Fruit fly (Drosophila melanogaster) whole organism, embryonic: Measurements from ENCODE around the gene CG32161.

ENCODE experiments used
- Atf3 ChIP-seq: fragments of 200-800 bp; sonication (Bioruptor generic); optimal IDR thresholded peaks from 3 replicates; lab custom pipeline; 2016; ENCODE audit warnings: missing biosample characterization, missing genetic modification characterization
- Bteb2 ChIP-seq: fragments of 200-800 bp; sonication (Bioruptor generic); optimal IDR thresholded peaks from 2 replicates; lab custom pipeline; 2016; ENCODE audit warnings: missing biosample characterization, missing genetic modification characterization
- CG1024 ChIP-seq: fragments of 200-800 bp; sonication (Bioruptor generic); IDR thresholded peaks from 2 replicates; pipeline ENCODE4 v1.3.6; 2022; ENCODE audit warnings: missing biosample characterization, missing genetic modification characterization
- CG12155 ChIP-seq: fragments of 200-800 bp; sonication (Bioruptor generic); optimal IDR thresholded peaks from 3 replicates; lab custom pipeline; 2016; ENCODE audit warnings: missing biosample characterization, missing genetic modification characterization
- CG13123 ChIP-seq: fragments of 200-800 bp; sonication (Bioruptor generic); optimal IDR thresholded peaks from 2 replicates; lab custom pipeline; 2016; ENCODE audit warnings: missing biosample characterization, missing genetic modification characterization
- CG14441 ChIP-seq: fragments of 200-800 bp; sonication (Bioruptor generic); IDR thresholded peaks from 2 replicates; pipeline ENCODE4 v1.3.6; 2022; ENCODE audit warnings: missing biosample characterization, missing genetic modification characterization
- CG15514 ChIP-seq: fragments of 200-800 bp; sonication (Bioruptor generic); optimal IDR thresholded peaks from 3 replicates; lab custom pipeline; 2017; ENCODE audit warnings: missing biosample characterization, missing genetic modification characterization, mild to moderate bottlenecking, moderate library complexity, missing genetic modification reagents
- CG16779 ChIP-seq: fragments of 200-800 bp; sonication (Bioruptor generic); IDR thresholded peaks from 2 replicates; pipeline ENCODE4 v1.3.6; 2022; ENCODE audit warnings: missing biosample characterization, missing genetic modification characterization
- CG30020 ChIP-seq: fragments of 200-800 bp; optimal IDR thresholded peaks from 2 replicates; lab custom pipeline; 2019; ENCODE audit warnings: missing biosample characterization, mild to moderate bottlenecking, missing genetic modification characterization, moderate library complexity
- CG30431 ChIP-seq: fragments of 200-800 bp; sonication (Bioruptor generic); optimal IDR thresholded peaks from 2 replicates; lab custom pipeline; 2017; ENCODE audit warnings: missing biosample characterization, missing genetic modification characterization
- CG31365 ChIP-seq: fragments of 200-800 bp; sonication (Bioruptor generic); optimal IDR thresholded peaks from 2 replicates; lab custom pipeline; 2018; ENCODE audit warnings: missing biosample characterization, mild to moderate bottlenecking, missing genetic modification characterization
- CG32772 ChIP-seq: fragments of 200-800 bp; sonication (Bioruptor generic); IDR thresholded peaks from 2 replicates; pipeline ENCODE4 v1.3.6; 2022; ENCODE audit warnings: missing biosample characterization, missing genetic modification characterization
- CG3847 ChIP-seq: fragments of 200-800 bp; sonication (Bioruptor generic); IDR thresholded peaks from 2 replicates; pipeline ENCODE4 v1.3.6; 2022; ENCODE audit warnings: missing biosample characterization, missing genetic modification characterization
- CG4617 ChIP-seq: fragments of 200-800 bp; sonication (Bioruptor generic); optimal IDR thresholded peaks from 3 replicates; lab custom pipeline; 2016; ENCODE audit warnings: missing biosample characterization, missing genetic modification characterization, borderline replicate concordance
- CG4730 ChIP-seq: fragments of 200-800 bp; sonication (Bioruptor generic); IDR thresholded peaks from 2 replicates; pipeline ENCODE4 v1.3.6; 2022; ENCODE audit warnings: missing biosample characterization, missing genetic modification characterization
- CG6654 ChIP-seq: fragments of 200-800 bp; sonication (Bioruptor generic); optimal IDR thresholded peaks from 2 replicates; lab custom pipeline; 2017; ENCODE audit warnings: missing biosample characterization, mild to moderate bottlenecking, missing genetic modification characterization
- CG8924 ChIP-seq: fragments of 200-800 bp; optimal IDR thresholded peaks from 3 replicates; lab custom pipeline; 2019; ENCODE audit warnings: missing biosample characterization, mild to moderate bottlenecking, missing genetic modification characterization, moderate library complexity
- CHES-1-like ChIP-seq: fragments of 200-800 bp; sonication (Bioruptor generic); optimal IDR thresholded peaks from 2 replicates; lab custom pipeline; 2016; ENCODE audit warnings: missing biosample characterization, missing genetic modification characterization
- CrebB ChIP-seq: fragments of 200-800 bp; sonication (Bioruptor generic); optimal IDR thresholded peaks from 3 replicates; lab custom pipeline; 2018; ENCODE audit warnings: missing biosample characterization, mild to moderate bottlenecking, missing genetic modification characterization
- HmgD ChIP-seq: fragments of 200-800 bp; sonication (Bioruptor generic); optimal IDR thresholded peaks from 3 replicates; lab custom pipeline; 2016; ENCODE audit warnings: missing biosample characterization, missing genetic modification characterization
- Med ChIP-seq: fragments of 200-800 bp; sonication (Bioruptor generic); peaks from one replicate; lab custom pipeline; 2016; ENCODE audit warnings: missing biosample characterization, missing genetic modification characterization, mild to moderate bottlenecking, inconsistent platforms, moderate library complexity
- NC2β ChIP-seq: fragments of 200-800 bp; sonication (Bioruptor generic); optimal IDR thresholded peaks from 2 replicates; lab custom pipeline; 2016; ENCODE audit warnings: missing biosample characterization, missing genetic modification characterization
- Nf-YA ChIP-seq: fragments of 200-800 bp; sonication (Bioruptor generic); IDR thresholded peaks from 2 replicates; pipeline ENCODE4 v1.3.6; 2022; ENCODE audit warnings: missing biosample characterization, missing genetic modification characterization
- Rx ChIP-seq: fragments of 200-800 bp; sonication (Bioruptor generic); IDR thresholded peaks from 2 replicates; pipeline ENCODE4 v1.3.6; 2022; ENCODE audit warnings: missing biosample characterization, missing genetic modification characterization
- Sry-β ChIP-seq: fragments of 200-800 bp; sonication (Bioruptor generic); optimal IDR thresholded peaks from 2 replicates; lab custom pipeline; 2018; ENCODE audit warnings: missing biosample characterization, mild to moderate bottlenecking, missing genetic modification characterization, moderate library complexity
- abd-A ChIP-seq: fragments of 200-800 bp; sonication (Bioruptor generic); optimal IDR thresholded peaks from 3 replicates; lab custom pipeline; 2019; ENCODE audit warnings: missing biosample characterization, mild to moderate bottlenecking, missing genetic modification characterization, moderate library complexity
- ato ChIP-seq: fragments of 200-800 bp; sonication (Bioruptor generic); IDR thresholded peaks from 2 replicates; pipeline ENCODE4 v1.3.6; 2022; ENCODE audit warnings: missing biosample characterization, missing genetic modification characterization; ENCODE audit not compliant: partially characterized antibody
- caup ChIP-seq: fragments of 200-800 bp; sonication (Bioruptor generic); optimal IDR thresholded peaks from 3 replicates; lab custom pipeline; 2017; ENCODE audit warnings: missing biosample characterization, mild to moderate bottlenecking, missing genetic modification characterization, moderate library complexity; ENCODE audit not compliant: severe bottlenecking
- dm ChIP-seq: fragments of 200-800 bp; sonication (Bioruptor generic); optimal IDR thresholded peaks from 3 replicates; lab custom pipeline; 2016; ENCODE audit warnings: missing biosample characterization, missing genetic modification characterization
- eyg ChIP-seq: fragments of 200-800 bp; sonication (Bioruptor generic); optimal IDR thresholded peaks from 3 replicates; lab custom pipeline; 2016; ENCODE audit warnings: missing biosample characterization, missing genetic modification characterization
- gcm ChIP-seq: fragments of 200-800 bp; sonication (Bioruptor generic); optimal IDR thresholded peaks from 2 replicates; lab custom pipeline; 2019; ENCODE audit warnings: missing biosample characterization, mild to moderate bottlenecking, missing genetic modification characterization, moderate library complexity
- gcm2 ChIP-seq: fragments of 200-800 bp; sonication (Bioruptor generic); optimal IDR thresholded peaks from 2 replicates; lab custom pipeline; 2016; ENCODE audit warnings: missing biosample characterization, missing genetic modification characterization
- gsb-n ChIP-seq: fragments of 200-800 bp; sonication (Bioruptor generic); optimal IDR thresholded peaks from 3 replicates; lab custom pipeline; 2018; ENCODE audit warnings: missing biosample characterization, mild to moderate bottlenecking, missing genetic modification characterization
- hb ChIP-seq: fragments of 200-800 bp; sonication (Bioruptor generic); IDR thresholded peaks from 3 replicates; pipeline ENCODE4 v1.3.6; 2022; ENCODE audit warnings: missing biosample characterization, missing genetic modification characterization; ENCODE audit not compliant: partially characterized antibody
- hbn ChIP-seq: fragments of 200-800 bp; sonication (Bioruptor generic); IDR thresholded peaks from 2 replicates; pipeline ENCODE4 v1.3.6; 2022; ENCODE audit warnings: missing biosample characterization, missing genetic modification characterization; ENCODE audit not compliant: partially characterized antibody
- her ChIP-seq: fragments of 200-800 bp; sonication (Bioruptor generic); optimal IDR thresholded peaks from 2 replicates; lab custom pipeline; 2016; ENCODE audit warnings: missing biosample characterization, missing genetic modification characterization
- lab ChIP-seq: fragments of 200-800 bp; sonication (Bioruptor generic); optimal IDR thresholded peaks from 3 replicates; lab custom pipeline; 2017; ENCODE audit warnings: missing biosample characterization, missing genetic modification characterization, mild to moderate bottlenecking, moderate library complexity, missing genetic modification reagents
- lmd ChIP-seq: fragments of 200-800 bp; sonication (Bioruptor generic); IDR thresholded peaks from 2 replicates; pipeline ENCODE4 v1.3.6; 2022; ENCODE audit warnings: missing biosample characterization, missing genetic modification characterization
- mirr ChIP-seq: fragments of 200-800 bp; sonication (Bioruptor generic); optimal IDR thresholded peaks from 3 replicates; lab custom pipeline; 2018; ENCODE audit warnings: missing biosample characterization, mild to moderate bottlenecking, missing genetic modification characterization
- nom ChIP-seq: fragments of 200-800 bp; sonication (Bioruptor generic); optimal IDR thresholded peaks from 2 replicates; lab custom pipeline; 2017; ENCODE audit warnings: missing biosample characterization, missing genetic modification characterization, mild to moderate bottlenecking, moderate library complexity, missing genetic modification reagents
- org-1 ChIP-seq: fragments of 200-800 bp; sonication (Bioruptor generic); optimal IDR thresholded peaks from 2 replicates; lab custom pipeline; 2017; ENCODE audit warnings: missing biosample characterization, missing genetic modification characterization
- phol ChIP-seq: fragments of 200-800 bp; sonication (Bioruptor generic); optimal IDR thresholded peaks from 3 replicates; lab custom pipeline; 2018; ENCODE audit warnings: missing biosample characterization, mild to moderate bottlenecking, missing genetic modification characterization, moderate library complexity
- ranshi ChIP-seq: fragments of 200-800 bp; sonication (Bioruptor generic); IDR thresholded peaks from 2 replicates; pipeline ENCODE4 v1.3.6; 2022; ENCODE audit warnings: missing biosample characterization, missing genetic modification characterization
- shn ChIP-seq: fragments of 200-800 bp; sonication (Bioruptor generic); optimal IDR thresholded peaks from 3 replicates; lab custom pipeline; 2016; ENCODE audit warnings: missing biosample characterization, missing genetic modification characterization
- sqz ChIP-seq: fragments of 200-800 bp; sonication (Bioruptor generic); optimal IDR thresholded peaks from 3 replicates; lab custom pipeline; 2018; ENCODE audit warnings: missing biosample characterization, mild to moderate bottlenecking, missing genetic modification characterization
- sr ChIP-seq: fragments of 200-800 bp; sonication (Bioruptor generic); IDR thresholded peaks from 3 replicates; pipeline ENCODE4 v1.3.6; 2022; ENCODE audit warnings: missing biosample characterization, missing genetic modification characterization
- sug ChIP-seq: fragments of 200-800 bp; optimal IDR thresholded peaks from 2 replicates; lab custom pipeline; 2019; ENCODE audit warnings: missing biosample characterization, mild to moderate bottlenecking, missing genetic modification characterization, moderate library complexity
- tap ChIP-seq: fragments of 200-800 bp; optimal IDR thresholded peaks from 3 replicates; lab custom pipeline; 2019; ENCODE audit warnings: missing biosample characterization, mild to moderate bottlenecking, missing genetic modification characterization, moderate library complexity
- tna ChIP-seq: fragments of 200-800 bp; sonication (Bioruptor generic); IDR thresholded peaks from 2 replicates; pipeline ENCODE4 v1.3.6; 2022; ENCODE audit warnings: missing biosample characterization, missing genetic modification characterization; ENCODE audit not compliant: partially characterized antibody
- toy ChIP-seq: fragments of 200-800 bp; sonication (Bioruptor generic); IDR thresholded peaks from 2 replicates; pipeline ENCODE4 v1.3.6; 2022; ENCODE audit warnings: missing biosample characterization, missing genetic modification characterization
- unpg ChIP-seq: fragments of 200-800 bp; sonication (Bioruptor generic); optimal IDR thresholded peaks from 3 replicates; lab custom pipeline; 2018; ENCODE audit warnings: missing biosample characterization, mild to moderate bottlenecking, missing genetic modification characterization, moderate library complexity
- vnd ChIP-seq: fragments of 200-800 bp; sonication (Bioruptor generic); IDR thresholded peaks from 3 replicates; pipeline ENCODE4 v1.3.6; 2022; ENCODE audit warnings: missing biosample characterization, missing genetic modification characterization; ENCODE audit not compliant: partially characterized antibody

The CG32161 gene

dm6 chr3L:16870723-16871137 is 24.7 kb downstream of the CG32161 start (continued):
- TF ChIP-seq eyg (GFP tag; lab: Kevin White, UChicago) (no peak), NC2β (GFP tag; lab: Kevin White, UChicago) (no peak), CG30020 (tag; lab: Kevin White, UChicago) (no peak), CG32772 (GFP tag; lab: Robert Waterston, UW) (no peak), hb (GFP tag; lab: Robert Waterston, UW) (no peak), CG8924 (tag; lab: Kevin White, UChicago) (peak; percentile 48), HmgD (no peak), Rx (no peak), nom (GFP tag; lab: Kevin White, UChicago) (no peak), CG4617 (GFP tag; lab: Kevin White, UChicago) (no peak), CG30431 (GFP tag; lab: Kevin White, UChicago) (no peak), CG6654 (GFP tag; lab: Kevin White, UChicago) (no peak), CG31365 (no peak), CHES-1-like (GFP tag; lab: Kevin White, UChicago) (no peak), sr (no peak), org-1 (GFP tag; lab: Kevin White, UChicago) (peak; percentile 31), CG3847 (GFP tag; lab: Robert Waterston, UW) (no peak), CrebB (tag; lab: Kevin White, UChicago) (peak; percentile 20), phol (tag; lab: Kevin White, UChicago) (peak; percentile 45), vnd (GFP tag; lab: Robert Waterston, UW) (no peak), Atf3 (GFP tag; lab: Kevin White, UChicago) (no peak), CG4730 (GFP tag; lab: Robert Waterston, UW) (no peak), CG16779 (GFP tag; lab: Robert Waterston, UW) (no peak), CG12155 (GFP tag; lab: Kevin White, UChicago) (no peak), Nf-YA (GFP tag; lab: Robert Waterston, UW) (no peak), unpg (GFP tag; lab: Kevin White, UChicago) (peak; percentile 32), caup (GFP tag; lab: Kevin White, UChicago) (no peak), gcm2 (no peak), ranshi (GFP tag; lab: Robert Waterston, UW) (no peak), abd-A (no peak), shn (GFP tag; lab: Kevin White, UChicago) (no peak), CG14441 (GFP tag; lab: Robert Waterston, UW) (no peak), tna (GFP tag; lab: Robert Waterston, UW) (no peak), CG15514 (no peak), CG13123 (GFP tag; lab: Kevin White, UChicago) (no peak), toy (GFP tag; lab: Robert Waterston, UW) (no peak), Bteb2 (GFP tag; lab: Kevin White, UChicago) (no peak), mirr (GFP tag; lab: Kevin White, UChicago) (no peak), sug (tag; lab: Kevin White, UChicago) (no peak), her (GFP tag; lab: Kevin White, UChicago) (no peak), Med (peak; percentile 52), sqz (GFP tag; lab: Kevin White, UChicago) (no peak), Sry-β (GFP tag; lab: Kevin White, UChicago) (no peak), gcm (GFP tag; lab: Kevin White, UChicago) (peak; percentile 21), CG1024 (GFP tag; lab: Robert Waterston, UW) (no peak), hbn (GFP tag; lab: Robert Waterston, UW) (no peak), dm (no peak), tap (tag; lab: Kevin White, UChicago) (peak; percentile 5), lmd (no peak), ato (no peak), lab (GFP tag; lab: Kevin White, UChicago) (peak; percentile 50), gsb-n (tag; lab: Kevin White, UChicago) (no peak)
